Fruit fly (Drosophila melanogaster) whole organism, embryonic: ENCODE results near the gene CG15642.

Source experiments
- CG10274 ChIP-seq: fragments of 200-800 bp; sonication (Bioruptor generic); optimal IDR thresholded peaks from 3 replicates; lab custom pipeline; 2017; ENCODE audit warnings: missing biosample characterization, mild to moderate bottlenecking, missing genetic modification characterization
- CG11085 ChIP-seq: fragments of 200-800 bp; sonication (Bioruptor generic); IDR thresholded peaks from 2 replicates; pipeline ENCODE4 v1.3.6; 2022; ENCODE audit warnings: missing biosample characterization, missing genetic modification characterization
- CG11504 ChIP-seq: fragments of 200-800 bp; sonication (Bioruptor generic); optimal IDR thresholded peaks from 3 replicates; lab custom pipeline; 2019; ENCODE audit warnings: missing biosample characterization, mild to moderate bottlenecking, missing genetic modification characterization, moderate library complexity
- CG12219 ChIP-seq: fragments of 200-800 bp; sonication (Bioruptor generic); optimal IDR thresholded peaks from 3 replicates; lab custom pipeline; 2018; ENCODE audit warnings: missing biosample characterization, mild to moderate bottlenecking, missing genetic modification characterization
- CG1233 ChIP-seq: fragments of 200-800 bp; sonication (Bioruptor generic); optimal IDR thresholded peaks from 4 replicates; lab custom pipeline; 2018; ENCODE audit warnings: missing biosample characterization, mild to moderate bottlenecking, missing genetic modification characterization
- CG12744 ChIP-seq: fragments of 200-800 bp; sonication (Bioruptor generic); optimal IDR thresholded peaks from 2 replicates; lab custom pipeline; 2016; ENCODE audit warnings: missing biosample characterization, missing genetic modification characterization
- CG17359 ChIP-seq: fragments of 200-800 bp; sonication (Bioruptor generic); optimal IDR thresholded peaks from 3 replicates; lab custom pipeline; 2018; ENCODE audit warnings: missing biosample characterization, mild to moderate bottlenecking, missing genetic modification characterization, moderate library complexity
- CG17568 ChIP-seq: fragments of 200-800 bp; sonication (Bioruptor generic); optimal IDR thresholded peaks from 2 replicates; lab custom pipeline; 2018; ENCODE audit warnings: missing biosample characterization, mild to moderate bottlenecking, missing genetic modification characterization, moderate library complexity
- CG2116 ChIP-seq: fragments of 200-800 bp; sonication (Bioruptor generic); optimal IDR thresholded peaks from 3 replicates; lab custom pipeline; 2018; ENCODE audit warnings: missing biosample characterization, mild to moderate bottlenecking, missing genetic modification characterization
- CG32772 ChIP-seq: fragments of 200-800 bp; sonication (Bioruptor generic); IDR thresholded peaks from 2 replicates; pipeline ENCODE4 v1.3.6; 2022; ENCODE audit warnings: missing biosample characterization, missing genetic modification characterization
- CG33213 ChIP-seq: fragments of 200-800 bp; sonication (Bioruptor generic); optimal IDR thresholded peaks from 3 replicates; lab custom pipeline; 2016; ENCODE audit warnings: missing biosample characterization, missing genetic modification characterization
- CG34224 ChIP-seq: fragments of 200-800 bp; sonication (Bioruptor generic); IDR thresholded peaks from 3 replicates; pipeline ENCODE4 v1.3.6; 2022; ENCODE audit warnings: missing biosample characterization, missing genetic modification characterization; ENCODE audit not compliant: partially characterized antibody
- CG4282 ChIP-seq: fragments of 200-800 bp; sonication (Bioruptor generic); optimal IDR thresholded peaks from 2 replicates; lab custom pipeline; 2016; ENCODE audit warnings: missing biosample characterization, missing genetic modification characterization
- CG4328 ChIP-seq: fragments of 200-800 bp; sonication (Bioruptor generic); optimal IDR thresholded peaks from 3 replicates; lab custom pipeline; 2017; ENCODE audit warnings: missing biosample characterization, missing genetic modification reagents, missing genetic modification characterization
- CG4617 ChIP-seq: fragments of 200-800 bp; sonication (Bioruptor generic); optimal IDR thresholded peaks from 3 replicates; lab custom pipeline; 2016; ENCODE audit warnings: missing biosample characterization, missing genetic modification characterization, borderline replicate concordance
- CG5245 ChIP-seq: fragments of 200-800 bp; sonication (Bioruptor generic); optimal IDR thresholded peaks from 3 replicates; lab custom pipeline; 2016; ENCODE audit warnings: missing biosample characterization, missing genetic modification characterization
- CG6654 ChIP-seq: fragments of 200-800 bp; sonication (Bioruptor generic); optimal IDR thresholded peaks from 2 replicates; lab custom pipeline; 2017; ENCODE audit warnings: missing biosample characterization, mild to moderate bottlenecking, missing genetic modification characterization
- CG7745 ChIP-seq: fragments of 200-800 bp; sonication (Bioruptor generic); optimal IDR thresholded peaks from 2 replicates; lab custom pipeline; 2018; ENCODE audit warnings: missing biosample characterization, mild to moderate bottlenecking, missing genetic modification characterization, moderate library complexity
- CG8359 ChIP-seq: fragments of 200-800 bp; sonication (Bioruptor generic); optimal IDR thresholded peaks from 2 replicates; lab custom pipeline; 2017; ENCODE audit warnings: missing biosample characterization, mild to moderate bottlenecking, missing genetic modification characterization, borderline replicate concordance
- CG8478 ChIP-seq: fragments of >200 bp; optimal IDR thresholded peaks from 2 replicates; lab custom pipeline; 2018
- CG9727 ChIP-seq: fragments of 200-800 bp; sonication (Bioruptor generic); optimal IDR thresholded peaks from 3 replicates; lab custom pipeline; 2017; ENCODE audit warnings: missing biosample characterization, mild to moderate bottlenecking, missing genetic modification characterization
- CoRest ChIP-seq: fragments of 200-800 bp; sonication (Bioruptor generic); optimal IDR thresholded peaks from 3 replicates; lab custom pipeline; 2018; ENCODE audit warnings: missing biosample characterization, mild to moderate bottlenecking, missing genetic modification characterization, moderate library complexity
- Doc3 ChIP-seq: fragments of 200-800 bp; sonication (Bioruptor generic); IDR thresholded peaks from 3 replicates; pipeline ENCODE4 v1.3.6; 2022; ENCODE audit warnings: missing biosample characterization, missing genetic modification characterization; ENCODE audit not compliant: partially characterized antibody
- H15 ChIP-seq: fragments of 200-800 bp; sonication (Bioruptor generic); IDR thresholded peaks from 3 replicates; pipeline ENCODE4 v1.3.6; 2022; ENCODE audit warnings: missing biosample characterization, missing genetic modification characterization
- HmgZ ChIP-seq: fragments of 200-800 bp; sonication (Bioruptor generic); optimal IDR thresholded peaks from 2 replicates; lab custom pipeline; 2018; ENCODE audit warnings: missing biosample characterization, mild to moderate bottlenecking, missing genetic modification characterization
- Lhr ChIP-seq: fragments of 200-800 bp; sonication (Bioruptor generic); optimal IDR thresholded peaks from 3 replicates; lab custom pipeline; 2017; ENCODE audit warnings: mild to moderate bottlenecking, missing biosample characterization, missing genetic modification reagents, missing genetic modification characterization
- MBD-R2 ChIP-seq: fragments of 200-800 bp; sonication (Bioruptor generic); IDR thresholded peaks from 2 replicates; pipeline ENCODE4 v1.3.6; 2022; ENCODE audit warnings: missing biosample characterization, missing genetic modification characterization
- MTF-1 ChIP-seq: fragments of 200-800 bp; sonication (Bioruptor generic); optimal IDR thresholded peaks from 2 replicates; lab custom pipeline; 2018; ENCODE audit warnings: missing biosample characterization, mild to moderate bottlenecking, missing genetic modification characterization, borderline replicate concordance
- NC2β ChIP-seq: fragments of 200-800 bp; sonication (Bioruptor generic); optimal IDR thresholded peaks from 2 replicates; lab custom pipeline; 2016; ENCODE audit warnings: missing biosample characterization, missing genetic modification characterization
- Sry-β ChIP-seq: fragments of 200-800 bp; sonication (Bioruptor generic); optimal IDR thresholded peaks from 2 replicates; lab custom pipeline; 2018; ENCODE audit warnings: missing biosample characterization, mild to moderate bottlenecking, missing genetic modification characterization, moderate library complexity
- Trl ChIP-seq, 3 experiments: fragments of >200 bp in 2 of 3; fragments of 200-800 bp in 1 of 3; sonication (Bioruptor generic) in 1 of 3; optimal IDR thresholded peaks; 2 replicates in 1 of 3; 3 replicates in 2 of 3; lab custom pipeline; 2016 to 2017; ENCODE audit warnings: missing biosample characterization in 1 of 3, missing genetic modification characterization in 1 of 3
- cas ChIP-seq: fragments of 200-800 bp; sonication (Bioruptor generic); IDR thresholded peaks from 2 replicates; pipeline ENCODE4 v1.3.6; 2022; ENCODE audit warnings: missing biosample characterization, missing genetic modification characterization
- ewg ChIP-seq: fragments of 200-800 bp; sonication (Bioruptor generic); optimal IDR thresholded peaks from 3 replicates; lab custom pipeline; 2017; ENCODE audit warnings: mild to moderate bottlenecking, missing biosample characterization, missing genetic modification reagents, missing genetic modification characterization
- fd3F ChIP-seq: fragments of 200-800 bp; sonication (Bioruptor generic); optimal IDR thresholded peaks from 2 replicates; lab custom pipeline; 2018; ENCODE audit warnings: missing biosample characterization, mild to moderate bottlenecking, missing genetic modification characterization, moderate library complexity
- ftz-f1 ChIP-seq: fragments of 200-800 bp; sonication (Bioruptor generic); optimal IDR thresholded peaks from 2 replicates; lab custom pipeline; 2016; ENCODE audit warnings: missing biosample characterization, missing genetic modification characterization
- h ChIP-seq: fragments of >200 bp; optimal IDR thresholded peaks from 2 replicates; lab custom pipeline; 2017
- ham ChIP-seq: fragments of 200-800 bp; sonication (Bioruptor generic); IDR thresholded peaks from 2 replicates; pipeline ENCODE4 v1.3.6; 2022; ENCODE audit warnings: missing biosample characterization, missing genetic modification characterization
- insv ChIP-seq, 2 experiments: fragments of 200-800 bp; sonication (Bioruptor generic); optimal IDR thresholded peaks; 3 replicates each; lab custom pipeline; 2016 to 2018; ENCODE audit warnings: missing biosample characterization in 2 of 2, missing genetic modification characterization in 2 of 2
- lbe ChIP-seq: fragments of 200-800 bp; sonication (Bioruptor generic); optimal IDR thresholded peaks from 2 replicates; lab custom pipeline; 2016; ENCODE audit warnings: missing biosample characterization, mild to moderate bottlenecking, missing genetic modification characterization
- nmo ChIP-seq: fragments of 200-800 bp; sonication (Bioruptor generic); optimal IDR thresholded peaks from 2 replicates; lab custom pipeline; 2018; ENCODE audit warnings: missing biosample characterization, mild to moderate bottlenecking, missing genetic modification characterization, moderate library complexity
- pan ChIP-seq, 4 experiments: fragments of >200 bp in 3 of 4; fragments of 200-800 bp in 1 of 4; sonication (Bioruptor generic) in 1 of 4; optimal IDR thresholded peaks in 3 of 4; IDR thresholded peaks in 1 of 4; 2 replicates each; pipeline versions ENCODE4 v1.3.6 to Lab custom; 2017 to 2022; ENCODE audit warnings: missing biosample characterization in 2 of 4, missing genetic modification characterization in 2 of 4, mixed read lengths in 1 of 4
- prd ChIP-seq, 3 experiments: fragments of >200 bp in 2 of 3; fragments of 200-800 bp in 1 of 3; sonication (Bioruptor generic) in 1 of 3; optimal IDR thresholded peaks in 2 of 3; IDR thresholded peaks in 1 of 3; 2 replicates in 2 of 3; 3 replicates in 1 of 3; pipeline versions ENCODE4 v1.3.6 to Lab custom; 2017 to 2022; ENCODE audit warnings: missing biosample characterization in 1 of 3, missing genetic modification characterization in 1 of 3
- psq ChIP-seq: fragments of 200-800 bp; sonication (Bioruptor generic); optimal IDR thresholded peaks from 2 replicates; lab custom pipeline; 2017; ENCODE audit warnings: missing biosample characterization, missing genetic modification characterization
- ro ChIP-seq: fragments of 200-800 bp; sonication (Bioruptor generic); IDR thresholded peaks from 2 replicates; pipeline ENCODE4 v1.3.6; 2022; ENCODE audit warnings: missing biosample characterization, missing genetic modification characterization
- salm ChIP-seq: fragments of 200-800 bp; sonication (Bioruptor generic); optimal IDR thresholded peaks from 2 replicates; lab custom pipeline; 2018; ENCODE audit warnings: missing biosample characterization, mild to moderate bottlenecking, missing genetic modification characterization
- tx ChIP-seq: fragments of 200-800 bp; sonication (Bioruptor generic); optimal IDR thresholded peaks from 2 replicates; lab custom pipeline; 2016; ENCODE audit warnings: missing biosample characterization, missing genetic modification characterization
- usp ChIP-seq: fragments of >200 bp; optimal IDR thresholded peaks from 2 replicates; lab custom pipeline; 2017; ENCODE audit warnings: missing biosample characterization, missing genetic modification characterization
- zf30C ChIP-seq: fragments of 200-800 bp; sonication (Bioruptor generic); optimal IDR thresholded peaks from 3 replicates; lab custom pipeline; 2018; ENCODE audit warnings: missing biosample characterization, mild to moderate bottlenecking, missing genetic modification characterization

The CG15642 gene

DNA sequence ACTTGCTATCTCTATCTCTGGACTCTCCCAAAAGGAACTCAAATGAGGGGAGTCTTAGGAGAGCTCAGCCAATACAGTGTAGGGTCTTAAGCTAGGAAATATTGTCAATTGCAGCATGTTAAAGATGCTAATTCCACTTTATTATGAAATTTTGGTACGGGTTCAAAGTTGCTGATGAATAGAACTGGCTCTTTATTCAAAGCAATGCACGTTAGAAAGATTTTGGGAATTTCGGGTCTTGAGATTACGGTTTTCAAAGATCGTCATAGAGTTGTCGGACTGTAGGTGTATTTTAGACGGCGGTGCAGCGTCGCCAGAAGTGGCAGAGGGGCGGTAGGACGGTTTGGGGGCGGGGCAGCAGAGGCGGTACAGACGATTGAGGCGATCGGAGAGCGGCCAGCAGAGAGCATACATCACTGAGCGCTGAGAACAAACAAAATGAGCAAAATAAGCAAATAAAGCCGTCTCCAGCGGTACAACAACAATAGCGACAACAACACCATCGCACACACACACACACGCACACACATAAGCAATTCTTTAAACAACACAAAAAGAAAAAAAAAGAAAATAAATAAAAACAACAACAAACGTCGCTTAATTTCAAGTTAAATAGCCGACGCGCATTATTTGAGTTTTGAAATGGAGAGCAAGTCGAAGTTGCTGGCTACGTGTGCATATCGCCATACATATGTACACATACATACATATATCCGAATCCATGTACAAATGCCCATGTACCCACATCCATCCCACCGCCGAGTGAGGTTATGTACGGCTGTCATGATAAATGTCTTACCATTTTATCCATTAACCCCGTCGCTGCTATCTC is 30.1 kb upstream of the CG15642 start:
- TF ChIP-seq CG17568 (GFP tag; lab: Kevin White, UChicago) (no peak), CG6654 (no peak), cas (GFP tag; lab: Robert Waterston, UW) (no peak), CG7745 (peak; percentile 16), CoRest (tag; lab: Kevin White, UChicago) (no peak), lbe (GFP tag; lab: Kevin White, UChicago) (no peak), CG12744 (GFP tag; lab: Kevin White, UChicago) (no peak), pan (optimal IDR thresholded peaks at IDR 0.05; lab: Kevin White, UChicago) (no peak), pan (GFP tag; optimal IDR thresholded peaks at IDR 0.05 in 1 of 2, IDR thresholded peaks at IDR 0.05 in 1 of 2) (no peak), CG2116 (no peak), CG8359 (GFP tag; lab: Kevin White, UChicago) (peak; percentile 28), NC2β (no peak), ftz-f1 (GFP tag; lab: Kevin White, UChicago) (no peak), zf30C (GFP tag; lab: Kevin White, UChicago) (no peak), CG10274 (no peak), H15 (GFP tag; lab: Robert Waterston, UW) (no peak), MTF-1 (GFP tag; lab: Kevin White, UChicago) (peak; percentile 58), Doc3 (no peak), CG4328 (GFP tag; lab: Kevin White, UChicago) (peak; percentile 21), CG12219 (GFP tag; lab: Kevin White, UChicago) (no peak), fd3F (GFP tag; lab: Kevin White, UChicago) (no peak), salm (tag; lab: Kevin White, UChicago) (no peak), CG11504 (peak; percentile 1), CG8478 (lab: Kevin White, UChicago) (no peak), h (lab: Kevin White, UChicago) (no peak), CG11085 (GFP tag; lab: Robert Waterston, UW) (no peak), CG4282 (GFP tag; lab: Kevin White, UChicago) (no peak), CG32772 (no peak), ewg (GFP tag; lab: Kevin White, UChicago) (no peak), nmo (GFP tag; lab: Kevin White, UChicago) (peak; percentile 28), CG5245 (GFP tag; lab: Kevin White, UChicago) (no peak), insv (GFP tag; optimal IDR thresholded peaks at IDR 0.05; lab: Kevin White, UChicago) (no peak), CG1233 (peak; percentile 5), CG34224 (GFP tag; lab: Robert Waterston, UW) (no peak), HmgZ (no peak), ham (no peak), Lhr (GFP tag; lab: Kevin White, UChicago) (no peak), CG17359 (tag; lab: Kevin White, UChicago) (peak; percentile 13), ro (GFP tag; lab: Robert Waterston, UW) (no peak), CG4617 (GFP tag; lab: Kevin White, UChicago) (no peak), usp (GFP tag; lab: Kevin White, UChicago) (no peak), CG9727 (peak; percentile 33), Sry-β (GFP tag; lab: Kevin White, UChicago) (no peak), CG33213 (GFP tag; lab: Kevin White, UChicago) (no peak), MBD-R2 (GFP tag; lab: Robert Waterston, UW) (no peak), Trl (optimal IDR thresholded peaks at IDR 0.05; lab: Kevin White, UChicago) (peak; percentile 41 to 49), Trl (GFP tag; optimal IDR thresholded peaks at IDR 0.05; lab: Kevin White, UChicago) (no peak), tx (GFP tag; lab: Kevin White, UChicago) (no peak), psq (GFP tag; lab: Kevin White, UChicago) (no peak), prd (optimal IDR thresholded peaks at IDR 0.05; lab: Kevin White, UChicago) (no peak), prd (GFP tag; IDR thresholded peaks at IDR 0.05; lab: Robert Waterston, UW) (peak; percentile 47; the same call in 1 of the 3 replicates)
